Fruit fly (Drosophila melanogaster) S2 (cell line): ENCODE data around the gene CG17154.
A peak's percentile ranks its signal among the peaks of the same experiment; 100 is the strongest.

Experiments
- CG8478 ChIP-seq: fragments of >200 bp; optimal IDR thresholded peaks from 2 replicates; lab custom pipeline; 2018
- CTCF ChIP-seq, 2 experiments: fragments of >200 bp; optimal IDR thresholded peaks; 2 replicates each; lab custom pipeline; 2018

DNA sequence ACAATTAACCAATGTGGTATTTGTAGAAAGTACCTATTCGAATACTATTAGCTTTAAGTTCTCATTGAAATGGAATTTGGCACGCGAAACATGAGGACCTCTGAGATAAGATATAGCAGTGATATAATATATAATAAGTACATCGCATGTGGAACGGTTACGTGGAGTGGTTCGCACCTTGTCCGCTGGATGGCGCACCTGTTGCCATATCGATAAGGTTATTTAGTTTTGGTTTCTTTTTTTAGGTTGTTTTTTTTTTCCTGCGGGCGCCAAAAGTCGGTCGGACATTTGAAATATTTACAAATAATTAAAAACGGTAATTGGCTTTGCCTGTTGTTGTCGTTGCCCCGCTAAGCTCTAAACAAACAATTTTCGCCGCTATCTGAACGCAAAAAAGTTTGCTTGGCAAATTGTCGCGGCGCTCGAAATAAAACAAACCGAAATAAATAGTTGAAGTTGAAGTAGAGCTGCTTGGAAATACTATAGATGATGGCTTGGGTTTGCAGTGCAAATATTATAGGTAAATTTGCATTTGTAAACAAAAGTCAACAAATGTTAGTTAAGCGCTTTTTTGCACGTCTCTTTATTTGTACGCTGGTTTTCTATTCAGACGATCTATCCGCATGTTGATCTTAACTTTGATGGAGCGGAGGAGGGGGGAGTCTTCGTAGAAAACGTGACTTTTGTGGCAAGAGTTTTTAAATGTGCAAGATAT, 38.7 kb upstream of the CG17154 start:
- TF ChIP-seq CG8478 (lab: Kevin White, UChicago) = no peak
- peak; percentile 71 to 83 for TF ChIP-seq CTCF (optimal IDR thresholded peaks at IDR 0.05; lab: Kevin White, UChicago)
